Fruit fly (Drosophila melanogaster) whole organism, wandering third instar larva: Measurements from ENCODE around the gene Ank.
A peak's percentile ranks its signal among the peaks of the same experiment; 100 is the strongest.

Experiments
- Abd-B ChIP-seq: fragments of >200 bp; optimal IDR thresholded peaks from 2 replicates; lab custom pipeline; 2017; ENCODE audit warnings: missing biosample characterization, missing genetic modification characterization
- CG32264 ChIP-seq: fragments of 200-800 bp; sonication (Bioruptor generic); optimal IDR thresholded peaks from 2 replicates; lab custom pipeline; 2016; ENCODE audit warnings: missing biosample characterization, missing genetic modification characterization
- CG9705 ChIP-seq: fragments of 200-800 bp; sonication (Bioruptor generic); optimal IDR thresholded peaks from 2 replicates; lab custom pipeline; 2018; ENCODE audit warnings: missing biosample characterization, mild to moderate bottlenecking, missing genetic modification characterization
- CrebA ChIP-seq: fragments of 200-800 bp; sonication (Bioruptor generic); optimal IDR thresholded peaks from 2 replicates; lab custom pipeline; 2016; ENCODE audit warnings: missing biosample characterization, mild to moderate bottlenecking, missing genetic modification characterization, borderline replicate concordance
- Dfd ChIP-seq: fragments of >200 bp; optimal IDR thresholded peaks from 2 replicates; lab custom pipeline; 2017; ENCODE audit warnings: missing biosample characterization, missing genetic modification characterization
- Dif ChIP-seq: fragments of 200-275, 200-300 bp; sonication (Bioruptor generic); optimal IDR thresholded peaks from 2 replicates; lab custom pipeline; 2018; ENCODE audit warnings: missing biosample characterization, missing genetic modification characterization; ENCODE audit not compliant: partially characterized antibody
- GATAd ChIP-seq: sonication (Bioruptor generic); optimal IDR thresholded peaks from 2 replicates; lab custom pipeline; 2016; ENCODE audit warnings: missing biosample characterization, missing genetic modification characterization
- HLH106 ChIP-seq: fragments of 200-800 bp; optimal IDR thresholded peaks from 3 replicates; lab custom pipeline; 2019; ENCODE audit warnings: missing biosample characterization, mild to moderate bottlenecking, missing genetic modification characterization, moderate library complexity
- Hnf4 ChIP-seq: fragments of 200-800 bp; sonication (Bioruptor generic); optimal IDR thresholded peaks from 2 replicates; lab custom pipeline; 2016; ENCODE audit warnings: missing biosample characterization, mild to moderate bottlenecking, missing genetic modification characterization
- Hr78 ChIP-seq: fragments of >200 bp; optimal IDR thresholded peaks from 2 replicates; lab custom pipeline; 2017; ENCODE audit warnings: missing biosample characterization, missing genetic modification characterization
- Hr83 ChIP-seq: fragments of 200-300 bp; sonication (Bioruptor generic); optimal IDR thresholded peaks from 2 replicates; lab custom pipeline; 2016; ENCODE audit warnings: missing biosample characterization, mild to moderate bottlenecking, missing genetic modification characterization, moderate library complexity; ENCODE audit not compliant: poor library complexity, severe bottlenecking
- Jra ChIP-seq: sonication (Bioruptor generic); optimal IDR thresholded peaks from 2 replicates; lab custom pipeline; 2016; ENCODE audit warnings: missing biosample characterization, missing genetic modification characterization
- Mio ChIP-seq: sonication (Bioruptor generic); optimal IDR thresholded peaks from 2 replicates; lab custom pipeline; 2016; ENCODE audit warnings: missing biosample characterization, missing genetic modification characterization
- Myc ChIP-seq: fragments of >200 bp; optimal IDR thresholded peaks from 2 replicates; lab custom pipeline; 2017
- N ChIP-seq: fragments of >200 bp; optimal IDR thresholded peaks from 2 replicates; lab custom pipeline; 2018; ENCODE audit warnings: missing biosample characterization, missing external identifiers, missing genetic modification characterization
- OdsH ChIP-seq: fragments of 200-800 bp; sonication (Bioruptor generic); optimal IDR thresholded peaks from 2 replicates; lab custom pipeline; 2016; ENCODE audit warnings: missing biosample characterization, mild to moderate bottlenecking, missing genetic modification characterization
- Rel ChIP-seq, 2 experiments: fragments of 200-800 bp; sonication (Bioruptor generic) in 1 of 2; optimal IDR thresholded peaks; 2 replicates in 1 of 2; 3 replicates in 1 of 2; lab custom pipeline; 2016 to 2019; ENCODE audit warnings: mild to moderate bottlenecking in 2 of 2, missing biosample characterization in 2 of 2, missing genetic modification characterization in 2 of 2, moderate library complexity in 1 of 2
- Sp1 ChIP-seq: fragments of 200-800 bp; sonication (Bioruptor generic); optimal IDR thresholded peaks from 3 replicates; lab custom pipeline; 2019; ENCODE audit warnings: missing biosample characterization, mild to moderate bottlenecking, missing genetic modification characterization, moderate library complexity
- Vsx2 ChIP-seq: fragments of 200-300, 225-300 bp; sonication (Bioruptor generic); optimal IDR thresholded peaks from 2 replicates; lab custom pipeline; 2018; ENCODE audit warnings: missing biosample characterization, missing genetic modification characterization; ENCODE audit not compliant: partially characterized antibody
- br ChIP-seq: fragments of 200-800 bp; sonication (Bioruptor generic); optimal IDR thresholded peaks from 2 replicates; lab custom pipeline; 2016; ENCODE audit warnings: missing biosample characterization, missing genetic modification characterization
- brk ChIP-seq: fragments of 200-800 bp; sonication (Bioruptor generic); optimal IDR thresholded peaks from 2 replicates; lab custom pipeline; 2016; ENCODE audit warnings: missing biosample characterization, mild to moderate bottlenecking, missing genetic modification characterization
- dl ChIP-seq, 2 experiments: fragments of 175-275, 200-275 bp in 1 of 2; fragments of 200-275 bp in 1 of 2; sonication (Bioruptor generic); optimal IDR thresholded peaks; lab custom pipeline; 2018; ENCODE audit warnings: mild to moderate bottlenecking in 2 of 2, missing biosample characterization in 2 of 2, missing genetic modification characterization in 2 of 2, moderate library complexity in 2 of 2; ENCODE audit not compliant: partially characterized antibody in 2 of 2, insufficient read depth in 1 of 2
- dmrt93B ChIP-seq: fragments of 200-800 bp; sonication (Bioruptor generic); optimal IDR thresholded peaks from 2 replicates; lab custom pipeline; 2018; ENCODE audit warnings: missing biosample characterization, mild to moderate bottlenecking, missing genetic modification characterization
- dsf ChIP-seq: sonication (Bioruptor generic); optimal IDR thresholded peaks from 2 replicates; lab custom pipeline; 2016; ENCODE audit warnings: missing biosample characterization, missing genetic modification characterization, borderline replicate concordance
- ey ChIP-seq: fragments of 200-800 bp; sonication (Bioruptor generic); optimal IDR thresholded peaks from 2 replicates; lab custom pipeline; 2016; ENCODE audit warnings: missing biosample characterization, missing genetic modification characterization
- foxo ChIP-seq, 2 experiments: fragments of 200-800 bp; sonication (Bioruptor generic); optimal IDR thresholded peaks; 2 replicates in 1 of 2; 3 replicates in 1 of 2; lab custom pipeline; 2016 to 2017; ENCODE audit warnings: missing biosample characterization in 2 of 2, missing genetic modification characterization in 2 of 2
- fru ChIP-seq: fragments of 200-800 bp; sonication (Bioruptor generic); optimal IDR thresholded peaks from 3 replicates; lab custom pipeline; 2016; ENCODE audit warnings: missing biosample characterization, mild to moderate bottlenecking, missing genetic modification characterization
- h ChIP-seq: fragments of 200-800 bp; sonication (Bioruptor generic); optimal IDR thresholded peaks from 3 replicates; lab custom pipeline; 2016; ENCODE audit warnings: missing biosample characterization, mild to moderate bottlenecking, missing genetic modification characterization
- jim ChIP-seq: fragments of 175-275, 200-325 bp; sonication (Bioruptor generic); optimal IDR thresholded peaks from 2 replicates; lab custom pipeline; 2016; ENCODE audit warnings: missing biosample characterization, mild to moderate bottlenecking, missing genetic modification characterization
- lola ChIP-seq: fragments of >200 bp; optimal IDR thresholded peaks from 2 replicates; lab custom pipeline; 2017; ENCODE audit warnings: missing biosample characterization, missing genetic modification characterization
- pan ChIP-seq: fragments of >200 bp; optimal IDR thresholded peaks from 2 replicates; lab custom pipeline; 2017
- psq ChIP-seq: fragments of 200-800 bp; sonication (Bioruptor generic); optimal IDR thresholded peaks from 3 replicates; lab custom pipeline; 2017; ENCODE audit warnings: missing biosample characterization, mild to moderate bottlenecking, missing genetic modification characterization, moderate library complexity
- rgr ChIP-seq: fragments of 200-800 bp; sonication (Bioruptor generic); optimal IDR thresholded peaks from 3 replicates; lab custom pipeline; 2016; ENCODE audit warnings: missing biosample characterization, mild to moderate bottlenecking, missing genetic modification characterization
- sage ChIP-seq: fragments of 200-800 bp; sonication (Bioruptor generic); optimal IDR thresholded peaks from 2 replicates; lab custom pipeline; 2016; ENCODE audit warnings: missing biosample characterization, mild to moderate bottlenecking, missing genetic modification characterization
- sv ChIP-seq: fragments of 200-800 bp; sonication (Bioruptor generic); optimal IDR thresholded peaks from 3 replicates; lab custom pipeline; 2016; ENCODE audit warnings: missing biosample characterization, missing genetic modification characterization
- tai ChIP-seq: sonication (Bioruptor generic); optimal IDR thresholded peaks from 2 replicates; lab custom pipeline; 2016; ENCODE audit warnings: missing biosample characterization, missing genetic modification characterization
- usp ChIP-seq: fragments of >200 bp; optimal IDR thresholded peaks from 2 replicates; lab custom pipeline; 2017; ENCODE audit warnings: missing biosample characterization, missing genetic modification characterization
- woc ChIP-seq: sonication (Bioruptor generic); optimal IDR thresholded peaks from 2 replicates; lab custom pipeline; 2016; ENCODE audit warnings: missing biosample characterization, mild to moderate bottlenecking, missing genetic modification characterization

Ank gene

dm6 chr4:68184-68948, 61.3 kb downstream of the Ank start:
- TF ChIP-seq Hnf4 (GFP tag; lab: Kevin White, UChicago) (no peak), Myc (lab: Kevin White, UChicago) (peak; percentile 92), Rel (GFP tag; optimal IDR thresholded peaks at IDR 0.05; lab: Kevin White, UChicago) (no peak), Rel (tag; optimal IDR thresholded peaks at IDR 0.05; lab: Kevin White, UChicago) (peak; percentile 99)
- TF ChIP-seq, all 38 proteins: peak for 2

- no peak for TF ChIP-seq brk (GFP tag; lab: Kevin White, UChicago)
- TF ChIP-seq lola (GFP tag; lab: Kevin White, UChicago), result peak; percentile 14
- peak; percentile 79 for TF ChIP-seq Hnf4 (GFP tag; lab: Kevin White, UChicago)
- peak; percentile 77 for TF ChIP-seq br
- TF ChIP-seq usp (GFP tag; lab: Kevin White, UChicago), result no peak
- peak; percentile 75 for TF ChIP-seq HLH106 (tag; lab: Kevin White, UChicago)
- TF ChIP-seq sage (GFP tag; lab: Kevin White, UChicago), result no peak
- TF ChIP-seq pan (lab: Kevin White, UChicago), result no peak
- TF ChIP-seq dsf, result no peak
- peak; percentile 61 for TF ChIP-seq tai (GFP tag; lab: Kevin White, UChicago)
- peak; percentile 83 for TF ChIP-seq dmrt93B (GFP tag; lab: Kevin White, UChicago)
- peak; percentile 51 for TF ChIP-seq CG32264 (GFP tag; lab: Kevin White, UChicago)
- TF ChIP-seq Hr78 (GFP tag; lab: Kevin White, UChicago), result peak; percentile 72
- peak; percentile 45 for TF ChIP-seq Dif (GFP tag; lab: Kevin White, UChicago)
- TF ChIP-seq Sp1 (GFP tag; lab: Kevin White, UChicago), result peak; percentile 87
- TF ChIP-seq sv (GFP tag; lab: Kevin White, UChicago), result no peak
- TF ChIP-seq Abd-B (GFP tag; lab: Kevin White, UChicago), result no peak
- TF ChIP-seq jim (GFP tag; lab: Kevin White, UChicago), result no peak
- TF ChIP-seq GATAd (GFP tag; lab: Kevin White, UChicago), result peak; percentile 14
- TF ChIP-seq rgr (GFP tag; lab: Kevin White, UChicago), result peak; percentile 82
- no peak for TF ChIP-seq Dfd
- peak; percentile 71 for TF ChIP-seq h (GFP tag; lab: Kevin White, UChicago)
- peak; percentile 41 for TF ChIP-seq ey (GFP tag; lab: Kevin White, UChicago)
- peak; percentile 12 to 66 for TF ChIP-seq foxo (GFP tag; optimal IDR thresholded peaks at IDR 0.05; lab: Kevin White, UChicago)
- TF ChIP-seq Rel (GFP tag; optimal IDR thresholded peaks at IDR 0.05; lab: Kevin White, UChicago), result no peak
- peak; percentile 69 for TF ChIP-seq Rel (tag; optimal IDR thresholded peaks at IDR 0.05; lab: Kevin White, UChicago)
- TF ChIP-seq CG9705 (GFP tag; lab: Kevin White, UChicago), result peak; percentile 83
- TF ChIP-seq woc (GFP tag; lab: Kevin White, UChicago), result peak; percentile 89
- TF ChIP-seq Vsx2 (GFP tag; lab: Kevin White, UChicago), result peak; percentile 20
- TF ChIP-seq Hr83 (GFP tag; lab: Kevin White, UChicago), result peak; percentile 93
- TF ChIP-seq CrebA (GFP tag; lab: Kevin White, UChicago), result peak; percentile 13
- TF ChIP-seq Mio (GFP tag; lab: Kevin White, UChicago), result no peak
- peak; percentile 45 for TF ChIP-seq psq (GFP tag; lab: Kevin White, UChicago)
- TF ChIP-seq Jra (GFP tag; lab: Kevin White, UChicago), result peak; percentile 11
- TF ChIP-seq N (GFP tag; lab: Kevin White, UChicago), result peak; percentile 97
- TF ChIP-seq OdsH, result peak; percentile 60
- peak in 1 of 2 experiments; percentile 42 for TF ChIP-seq dl (GFP tag; optimal IDR thresholded peaks at IDR 0.05; lab: Kevin White, UChicago; ENCODE audit: insufficient read depth in 1 of 2, partially characterized antibody in 2 of 2)
- peak; percentile 76 for TF ChIP-seq Myc (lab: Kevin White, UChicago)
- peak; percentile 64 for TF ChIP-seq fru (GFP tag; lab: Kevin White, UChicago)
Observed at dm6 chr4:67063-67684, 62.5 kb downstream of the Ank start, which contains the start of gene RpS3A. Gene RpS3A, minus strand, starts transcription at chr4:67207.
